Fruit fly (Drosophila melanogaster): ENCODE measurements around the gene CG6592.

CG6592 gene

DNA sequence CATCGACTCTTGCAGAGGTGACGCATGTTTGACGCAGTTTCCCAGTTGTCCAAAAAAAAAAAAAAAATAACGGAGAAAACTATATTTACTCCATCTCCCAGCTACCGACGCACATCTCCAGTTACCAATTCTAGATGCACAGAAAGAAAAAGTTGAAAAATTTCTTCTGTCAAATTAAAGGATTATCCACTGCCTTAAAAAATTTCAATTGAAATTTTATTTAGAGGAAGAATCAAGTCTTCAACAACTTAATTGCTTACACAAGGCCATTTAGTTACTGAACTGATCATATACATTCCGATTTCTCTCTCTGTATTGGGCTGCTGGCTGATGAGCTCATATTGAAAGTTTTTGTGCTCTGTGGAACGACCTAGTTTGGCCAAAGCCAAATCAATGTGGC, 26.5 kb downstream of the CG6592 start (continued):
- TF ChIP-seq Stat92E (GFP tag; optimal IDR thresholded peaks at IDR 0.05) (no peak), sisA (GFP tag; IDR thresholded peaks at IDR 0.05) (no peak), Ptx1 (GFP tag; IDR thresholded peaks at IDR 0.05) (no peak), CG8944 (GFP tag; optimal IDR thresholded peaks at IDR 0.05) (no peak), CG4404 (GFP tag; IDR thresholded peaks at IDR 0.05) (no peak), run (tag; optimal IDR thresholded peaks at IDR 0.05) (no peak), CG4424 (GFP tag; optimal IDR thresholded peaks at IDR 0.05) (no peak), CG7786 (GFP tag; optimal IDR thresholded peaks at IDR 0.05) (peak; percentile 14), Xrp1 (GFP tag; IDR thresholded peaks at IDR 0.05) (peak; percentile 40; the same call in 1 of the 2 replicates), so (GFP tag; IDR thresholded peaks at IDR 0.05) (0 out of 3 replicates have a peak, but pooled peaks have one; percentile 24), org-1 (GFP tag; optimal IDR thresholded peaks at IDR 0.05) (peak; percentile 10), CG13624 (GFP tag; optimal IDR thresholded peaks at IDR 0.05) (peak; percentile 38), NFAT (GFP tag; IDR thresholded peaks at IDR 0.05) (no peak), Hey (tag; optimal IDR thresholded peaks at IDR 0.05) (no peak), CG7987 (GFP tag; optimal IDR thresholded peaks at IDR 0.05) (no peak), CG16779 (GFP tag; IDR thresholded peaks at IDR 0.05) (no peak), Mad (GFP tag; optimal IDR thresholded peaks at IDR 0.05) (no peak), phol (tag; optimal IDR thresholded peaks at IDR 0.05) (no peak), CG12942 (GFP tag; optimal IDR thresholded peaks at IDR 0.05) (no peak), CG14441 (GFP tag; IDR thresholded peaks at IDR 0.05) (no peak), eve (GFP tag; optimal IDR thresholded peaks at IDR 0.05) (no peak), CG9215 (GFP tag; IDR thresholded peaks at IDR 0.05) (no peak), lov (optimal IDR thresholded peaks at IDR 0.05) (no peak), lov (GFP tag; IDR thresholded peaks at IDR 0.05) (no peak), br (optimal IDR thresholded peaks at IDR 0.05) (no peak), bcd (GFP tag; optimal IDR thresholded peaks at IDR 0.05) (no peak), CG34224 (GFP tag; IDR thresholded peaks at IDR 0.05; ENCODE audit: partially characterized antibody) (no peak), Lhr (GFP tag; optimal IDR thresholded peaks at IDR 0.05) (no peak), psq (GFP tag; optimal IDR thresholded peaks at IDR 0.05) (no peak), pnt (GFP tag; optimal IDR thresholded peaks at IDR 0.05) (peak; percentile 12), Kr (GFP tag; optimal IDR thresholded peaks at IDR 0.05) (no peak), Xbp1 (GFP tag; optimal IDR thresholded peaks at IDR 0.05) (peak; percentile 36), CG3281 (GFP tag; optimal IDR thresholded peaks at IDR 0.05) (no peak), CG12391 (tag; optimal IDR thresholded peaks at IDR 0.05) (peak; percentile 27), CoRest (tag; optimal IDR thresholded peaks at IDR 0.05) (peak; percentile 19), Blimp-1 (GFP tag; optimal IDR thresholded peaks at IDR 0.05) (no peak), CG11504 (tag; optimal IDR thresholded peaks at IDR 0.05) (peak; percentile 13), fd64A (GFP tag; optimal IDR thresholded peaks at IDR 0.05) (no peak), Sox102F (GFP tag; optimal IDR thresholded peaks at IDR 0.05) (peak; percentile 49), Lim3 (GFP tag; IDR thresholded peaks at IDR 0.05) (no peak), prd (optimal IDR thresholded peaks at IDR 0.05) (no peak), prd (GFP tag; IDR thresholded peaks at IDR 0.05) (peak; percentile 45; the same call in 1 of the 3 replicates), Elba2 (GFP tag; optimal IDR thresholded peaks at IDR 0.05) (no peak), CG11695 (GFP tag; IDR thresholded peaks at IDR 0.05) (no peak), CG13287 (GFP tag; IDR thresholded peaks at IDR 0.05; ENCODE audit: partially characterized antibody) (no peak), BtbVII (GFP tag; optimal IDR thresholded peaks at IDR 0.05) (no peak), CG1792 (GFP tag; optimal IDR thresholded peaks at IDR 0.05) (no peak), CG17361 (GFP tag; IDR thresholded peaks at IDR 0.05) (0 out of 3 replicates have a peak, but pooled peaks have one; percentile 12), Spps (tag; optimal IDR thresholded peaks at IDR 0.05) (no peak), Optix (GFP tag; IDR thresholded peaks at IDR 0.05) (no peak), CG14050 (GFP tag; IDR thresholded peaks at IDR 0.05) (peak; percentile 11; the same call in 1 of the 3 replicates), Dek (tag; optimal IDR thresholded peaks at IDR 0.05) (peak; percentile 14), CG31441 (GFP tag; IDR thresholded peaks at IDR 0.05) (0 out of 2 replicates have a peak, but pooled peaks have one; percentile 11)

Data from whole organism, embryonic.